Worm (Caenorhabditis elegans): Measurements from ENCODE around the gene W03F9.2.

- TF ChIP-seq lir-3 (tag; optimal IDR thresholded peaks at IDR 0.05) (no peak), Y48G9A.11 (GFP tag; IDR thresholded peaks at IDR 0.05) (no peak), ama-1 (optimal IDR thresholded peaks at IDR 0.05) (no peak), tra-1 (GFP tag; IDR thresholded peaks at IDR 0.05) (no peak), snpc-1.2 (GFP tag; IDR thresholded peaks at IDR 0.05) (no peak), pha-4 (GFP tag; IDR thresholded peaks at IDR 0.05) (no peak), pha-4 (tag; optimal IDR thresholded peaks at IDR 0.05) (no peak), aly-2 (tag; optimal IDR thresholded peaks at IDR 0.05) (no peak)
Observed at ce11 chrV:138592-138991, 10.8 kb upstream of the W03F9.2 start, which contains the start of gene W03F9.9.
